Worm (Caenorhabditis elegans) whole organism, early embryonic: ENCODE data around the gene srw-19.

Experiments used
- B0310.2 ChIP-seq: sonication (generic microtip); optimal IDR thresholded peaks from 2 replicates; lab custom pipeline; 2016; ENCODE audit warnings: mild to moderate bottlenecking, missing genetic modification characterization, missing compliant biosample characterization
- ama-1 ChIP-seq: fragments of 150-350 bp; optimal IDR thresholded peaks from 2 replicates; lab custom pipeline; 2014
- ceh-36 ChIP-seq: sonication (generic microtip); optimal IDR thresholded peaks from 2 replicates; lab custom pipeline; 2016; ENCODE audit warnings: missing genetic modification characterization, inconsistent platforms, missing compliant biosample characterization
- ets-7 ChIP-seq: sonication (generic microtip); optimal IDR thresholded peaks from 2 replicates; lab custom pipeline; 2016; ENCODE audit warnings: missing genotype, missing genetic modification characterization, missing compliant biosample characterization
- flt-1 ChIP-seq: fragments of 200-800 bp; sonication (Bioruptor generic); IDR thresholded peaks from 2 replicates; pipeline ENCODE4 v1.3.6; 2022; ENCODE audit warnings: missing genetic modification characterization, missing compliant biosample characterization
- hmbx-1 ChIP-seq: sonication (generic microtip); optimal IDR thresholded peaks from 2 replicates; lab custom pipeline; 2016; ENCODE audit warnings: mild to moderate bottlenecking, missing genetic modification characterization, missing compliant biosample characterization
- hmg-4 ChIP-seq: fragments of 200-800 bp; sonication (Bioruptor generic); optimal IDR thresholded peaks from 2 replicates; lab custom pipeline; 2018; ENCODE audit warnings: mild to moderate bottlenecking, missing genetic modification characterization, missing compliant biosample characterization
- pes-1 ChIP-seq: fragments of 200-800 bp; sonication (Bioruptor generic); IDR thresholded peaks from 2 replicates; pipeline ENCODE4 v1.3.6; 2022; ENCODE audit warnings: missing genetic modification reagents, missing genetic modification characterization, missing compliant biosample characterization
- scrt-1 ChIP-seq: fragments of 200-800 bp; sonication (Bioruptor generic); IDR thresholded peaks from 2 replicates; pipeline ENCODE4 v1.3.6; 2022; ENCODE audit warnings: missing genetic modification characterization, missing compliant biosample characterization
- tbx-37 ChIP-seq: fragments of 200-800 bp; sonication (Bioruptor generic); conservative IDR thresholded peaks from 2 replicates; pipeline ENCODE4 v1.3.6; 2022; ENCODE audit warnings: missing genetic modification reagents, missing genetic modification characterization, missing compliant biosample characterization
- tra-4 ChIP-seq: sonication (generic microtip); optimal IDR thresholded peaks from 2 replicates; lab custom pipeline; 2017; ENCODE audit warnings: missing genetic modification characterization, missing compliant biosample characterization

ce11 chrV:15298597-15298996 is 17.4 kb upstream of the srw-19 start, which contains the start of gene cpr-3:
- no peak for TF ChIP-seq tbx-37 (GFP tag; lab: Robert Waterston, UW)
- no peak for TF ChIP-seq ceh-36
- TF ChIP-seq flt-1: no peak
- no peak for TF ChIP-seq pes-1 (GFP tag; lab: Robert Waterston, UW)
- TF ChIP-seq hmg-4: no peak
- no peak for TF ChIP-seq hmbx-1 (tag; lab: Kevin White, UChicago)
- no peak for TF ChIP-seq B0310.2 (tag; lab: Kevin White, UChicago)
- TF ChIP-seq scrt-1: no peak
- TF ChIP-seq ets-7 (tag; lab: Kevin White, UChicago): no peak
- no peak for TF ChIP-seq ama-1 (lab: Kevin White, UChicago)
- no peak for TF ChIP-seq tra-4
